Worm (Caenorhabditis elegans): Measurements from ENCODE around the gene cnc-1.

Gene cnc-1

DNA sequence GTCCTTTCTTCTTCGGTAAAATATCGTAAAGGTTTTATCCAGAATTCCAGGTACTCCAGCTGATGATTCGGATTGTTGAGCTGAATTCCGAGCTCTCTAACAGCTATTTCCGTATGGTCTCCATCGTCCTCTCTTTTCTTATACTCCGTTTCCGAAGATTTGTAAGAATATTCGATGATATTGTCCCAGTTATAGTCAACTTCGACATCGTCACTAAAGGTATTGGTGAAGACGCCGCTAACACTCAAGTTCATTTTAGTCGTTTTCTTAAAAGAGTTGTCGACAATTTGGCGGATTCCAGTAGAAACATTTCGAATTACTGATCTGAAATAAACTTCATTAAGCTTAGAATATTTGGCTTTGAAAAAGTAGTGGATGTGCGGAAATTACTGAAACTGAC, 9.0 kb downstream of the cnc-1 start:
- no peak for TF ChIP-seq T22C8.4 (GFP tag; IDR thresholded peaks at IDR 0.05)
- no peak for TF ChIP-seq ztf-23 (GFP tag; IDR thresholded peaks at IDR 0.05)
- no peak for TF ChIP-seq ref-1 (GFP tag; conservative IDR thresholded peaks at IDR 0.05)
- TF ChIP-seq med-1 (GFP tag; optimal IDR thresholded peaks at IDR 0.05; ENCODE audit: insufficient read depth): no peak
- TF ChIP-seq cog-1 (tag; optimal IDR thresholded peaks at IDR 0.05): no peak
- TF ChIP-seq ztf-29 (GFP tag; IDR thresholded peaks at IDR 0.05): no peak
- TF ChIP-seq tab-1 (GFP tag; IDR thresholded peaks at IDR 0.05): no peak
- no peak for TF ChIP-seq flt-1 (GFP tag; IDR thresholded peaks at IDR 0.05)
- TF ChIP-seq klf-2 (GFP tag; conservative IDR thresholded peaks at IDR 0.05): no peak

DNA sequence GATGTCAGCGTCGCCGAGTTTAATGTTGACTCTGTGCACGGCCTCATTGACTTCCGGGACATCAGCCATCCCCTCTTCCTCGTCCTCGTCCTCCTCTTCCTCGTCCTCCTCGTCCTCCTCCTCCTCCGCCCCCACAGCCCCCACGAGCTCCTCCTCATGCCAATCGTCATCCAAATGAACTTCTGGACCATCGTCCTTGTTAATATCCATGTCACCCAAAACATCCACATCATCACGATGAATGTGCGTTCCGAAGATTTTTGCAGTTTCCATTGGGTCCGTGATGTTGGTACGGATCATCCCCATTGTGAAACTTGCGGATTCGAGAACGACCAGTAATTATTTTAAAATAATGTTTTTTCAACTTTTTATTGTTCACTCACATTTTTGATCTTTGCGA, 9.7 kb downstream of the cnc-1 start:
- TF ChIP-seq klf-2 (GFP tag; conservative IDR thresholded peaks at IDR 0.05) (no peak), ztf-29 (GFP tag; IDR thresholded peaks at IDR 0.05) (no peak), ztf-23 (GFP tag; IDR thresholded peaks at IDR 0.05) (no peak), flt-1 (GFP tag; IDR thresholded peaks at IDR 0.05) (no peak), T22C8.4 (GFP tag; IDR thresholded peaks at IDR 0.05) (no peak), tab-1 (GFP tag; IDR thresholded peaks at IDR 0.05) (no peak), cog-1 (tag; optimal IDR thresholded peaks at IDR 0.05) (no peak), ref-1 (GFP tag; conservative IDR thresholded peaks at IDR 0.05) (no peak), med-1 (GFP tag; optimal IDR thresholded peaks at IDR 0.05; ENCODE audit: insufficient read depth) (no peak)

DNA sequence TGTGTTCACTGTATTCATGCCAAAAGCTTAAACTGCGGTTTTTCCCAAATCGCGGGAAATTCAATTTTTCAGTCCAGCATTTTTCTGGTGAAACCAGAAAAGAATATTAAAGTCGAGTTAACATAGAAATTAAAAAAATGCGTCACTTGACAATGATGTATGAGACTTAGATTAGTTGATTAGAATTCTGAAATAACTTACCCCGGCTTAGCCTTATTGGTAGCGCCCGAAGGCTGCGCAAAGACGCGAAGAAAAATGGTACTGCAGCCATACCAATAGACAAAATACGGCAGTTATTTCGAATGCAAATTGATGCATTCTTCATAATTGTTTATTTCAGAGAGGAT, 10.7 kb downstream of the cnc-1 start:
- no peak for TF ChIP-seq ztf-29 (GFP tag; IDR thresholded peaks at IDR 0.05)
- TF ChIP-seq flt-1 (GFP tag; IDR thresholded peaks at IDR 0.05): no peak
- TF ChIP-seq cog-1 (tag; optimal IDR thresholded peaks at IDR 0.05): no peak
- no peak for TF ChIP-seq tab-1 (GFP tag; IDR thresholded peaks at IDR 0.05)

- TF ChIP-seq ref-1 (GFP tag; conservative IDR thresholded peaks at IDR 0.05) (no peak), ztf-23 (GFP tag; IDR thresholded peaks at IDR 0.05) (no peak), flt-1 (GFP tag; IDR thresholded peaks at IDR 0.05) (no peak), klf-2 (GFP tag; conservative IDR thresholded peaks at IDR 0.05) (no peak), tab-1 (GFP tag; IDR thresholded peaks at IDR 0.05) (no peak), med-1 (GFP tag; optimal IDR thresholded peaks at IDR 0.05; ENCODE audit: insufficient read depth) (no peak), cog-1 (tag; optimal IDR thresholded peaks at IDR 0.05) (no peak), T22C8.4 (GFP tag; IDR thresholded peaks at IDR 0.05) (no peak), ztf-29 (GFP tag; IDR thresholded peaks at IDR 0.05) (no peak)
These were observed 11.3 kb downstream of the cnc-1 start for ce11 chrV:1432500-1433418.

DNA sequence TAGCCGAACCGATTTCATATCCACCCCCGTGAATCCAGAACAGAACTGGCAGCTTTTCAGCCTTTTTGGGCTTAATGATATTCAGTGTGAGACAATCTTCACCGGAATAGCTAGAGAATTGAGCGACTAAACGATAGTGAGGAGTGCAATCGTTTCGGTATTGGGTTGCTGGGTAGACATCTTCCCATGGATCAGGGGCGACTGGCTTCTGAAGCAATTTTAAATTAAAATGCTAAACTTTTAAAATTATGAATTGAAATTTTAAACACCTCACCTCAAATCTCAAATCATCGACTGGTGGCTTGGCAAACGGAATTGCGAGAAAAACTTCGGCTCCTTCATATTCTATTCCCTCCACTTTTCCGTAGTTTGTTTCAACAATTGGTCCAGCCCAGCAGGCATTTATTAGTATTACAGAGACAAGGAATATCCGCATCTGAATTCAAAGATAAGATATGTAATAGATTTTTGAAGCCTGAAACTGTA, 12.3 kb downstream of the cnc-1 start, which contains the start of gene ges-1:
Gene ges-1, minus strand, starts transcription at position 436 of the 486 bp plus-strand sequence.
- no peak for TF ChIP-seq klf-2 (GFP tag; conservative IDR thresholded peaks at IDR 0.05)
- TF ChIP-seq ztf-29 (GFP tag; IDR thresholded peaks at IDR 0.05): no peak
- no peak for TF ChIP-seq ztf-23 (GFP tag; IDR thresholded peaks at IDR 0.05)
- TF ChIP-seq tab-1 (GFP tag; IDR thresholded peaks at IDR 0.05): no peak
- no peak for TF ChIP-seq ref-1 (GFP tag; conservative IDR thresholded peaks at IDR 0.05)
- TF ChIP-seq cog-1 (tag; optimal IDR thresholded peaks at IDR 0.05): no peak
- TF ChIP-seq T22C8.4 (GFP tag; IDR thresholded peaks at IDR 0.05): no peak
- no peak for TF ChIP-seq med-1 (GFP tag; optimal IDR thresholded peaks at IDR 0.05; ENCODE audit: insufficient read depth)
- TF ChIP-seq flt-1 (GFP tag; IDR thresholded peaks at IDR 0.05): no peak

DNA sequence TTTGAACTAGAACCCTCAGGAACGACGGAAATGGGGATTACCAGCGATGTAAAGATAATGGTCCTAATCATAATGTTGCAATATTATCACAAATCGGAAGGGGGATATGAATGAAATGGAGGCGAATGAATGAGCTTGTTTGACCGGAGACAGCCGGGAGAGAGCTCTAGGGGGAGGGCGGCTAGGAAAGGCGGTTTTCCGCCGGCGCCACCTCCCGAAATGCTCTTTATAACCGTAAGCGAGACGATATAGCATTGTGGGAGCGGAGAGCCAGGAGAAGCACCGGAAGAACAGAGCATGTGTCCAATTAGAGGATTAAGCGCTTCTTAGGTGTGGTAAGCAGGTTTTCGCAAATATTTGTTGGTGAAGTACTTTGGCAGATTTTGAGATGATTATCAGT, 18.5 kb downstream of the cnc-1 start, which contains the start of gene R12A1.3:
Gene R12A1.3, minus strand, starts transcription at position 200 of the 400 bp plus-strand sequence.
- TF ChIP-seq klf-2 (GFP tag; conservative IDR thresholded peaks at IDR 0.05): no peak
- no peak for TF ChIP-seq flt-1 (GFP tag; IDR thresholded peaks at IDR 0.05)
- no peak for TF ChIP-seq med-1 (GFP tag; optimal IDR thresholded peaks at IDR 0.05; ENCODE audit: insufficient read depth)
- no peak for TF ChIP-seq tab-1 (GFP tag; IDR thresholded peaks at IDR 0.05)
- no peak for TF ChIP-seq cog-1 (tag; optimal IDR thresholded peaks at IDR 0.05)
- no peak for TF ChIP-seq ztf-29 (GFP tag; IDR thresholded peaks at IDR 0.05)
- no peak for TF ChIP-seq ref-1 (GFP tag; conservative IDR thresholded peaks at IDR 0.05)
- TF ChIP-seq ztf-23 (GFP tag; IDR thresholded peaks at IDR 0.05): no peak
- no peak for TF ChIP-seq T22C8.4 (GFP tag; IDR thresholded peaks at IDR 0.05)

- peak; percentile 65; the same call in 1 of the 2 replicates for TF ChIP-seq ztf-29 (GFP tag; IDR thresholded peaks at IDR 0.05)
- TF ChIP-seq ref-1 (GFP tag; conservative IDR thresholded peaks at IDR 0.05): no peak
- TF ChIP-seq ztf-23 (GFP tag; IDR thresholded peaks at IDR 0.05): no peak
These were observed 20.7 kb downstream of the cnc-1 start for ce11 chrV:1423338-1423737.

- no peak for TF ChIP-seq ztf-29 (GFP tag; IDR thresholded peaks at IDR 0.05)
- no peak for TF ChIP-seq ref-1 (GFP tag; conservative IDR thresholded peaks at IDR 0.05)
- no peak for TF ChIP-seq tab-1 (GFP tag; IDR thresholded peaks at IDR 0.05)
- TF ChIP-seq ztf-23 (GFP tag; IDR thresholded peaks at IDR 0.05): no peak
- no peak for TF ChIP-seq cog-1 (tag; optimal IDR thresholded peaks at IDR 0.05)
- no peak for TF ChIP-seq flt-1 (GFP tag; IDR thresholded peaks at IDR 0.05)
- TF ChIP-seq T22C8.4 (GFP tag; IDR thresholded peaks at IDR 0.05): no peak
- no peak for TF ChIP-seq klf-2 (GFP tag; conservative IDR thresholded peaks at IDR 0.05)
- TF ChIP-seq med-1 (GFP tag; optimal IDR thresholded peaks at IDR 0.05; ENCODE audit: insufficient read depth): no peak
These were observed 21.8 kb downstream of the cnc-1 start for ce11 chrV:1422269-1422668.

ce11 chrV:1416154-1416553, 27.9 kb downstream of the cnc-1 start:
- TF ChIP-seq flt-1 (GFP tag; IDR thresholded peaks at IDR 0.05) (no peak), med-1 (GFP tag; optimal IDR thresholded peaks at IDR 0.05; ENCODE audit: insufficient read depth) (no peak), ztf-23 (GFP tag; IDR thresholded peaks at IDR 0.05) (no peak), tab-1 (GFP tag; IDR thresholded peaks at IDR 0.05) (no peak), T22C8.4 (GFP tag; IDR thresholded peaks at IDR 0.05) (no peak), klf-2 (GFP tag; conservative IDR thresholded peaks at IDR 0.05) (no peak), cog-1 (tag; optimal IDR thresholded peaks at IDR 0.05) (no peak), ref-1 (GFP tag; conservative IDR thresholded peaks at IDR 0.05) (no peak), ztf-29 (GFP tag; IDR thresholded peaks at IDR 0.05) (no peak; the same call in 1 of the 2 replicates)
